Worm (Caenorhabditis elegans) whole organism, late embryonic: ENCODE results near the gene sri-30.

Experiments used
- ceh-34 ChIP-seq: sonication (generic microtip); optimal IDR thresholded peaks from 2 replicates; lab custom pipeline; 2016; ENCODE audit warnings: mild to moderate bottlenecking, missing genetic modification characterization, missing compliant biosample characterization
- nfya-1 ChIP-seq: sonication (generic microtip); optimal IDR thresholded peaks from 2 replicates; lab custom pipeline; 2017; ENCODE audit warnings: missing genetic modification characterization, mild to moderate bottlenecking, missing compliant biosample characterization, antibody characterized with exemption, moderate library complexity
- sox-2 ChIP-seq: fragments of 200-800 bp; sonication (Bioruptor generic); IDR thresholded peaks from 2 replicates; pipeline ENCODE4 v1.3.6; 2022; ENCODE audit warnings: missing genetic modification reagents, missing genetic modification characterization, missing compliant biosample characterization
- unc-3 ChIP-seq, 2 experiments: fragments of 200-800 bp in 1 of 2; sonication (Bioruptor generic) in 1 of 2; sonication (generic microtip) in 1 of 2; conservative IDR thresholded peaks in 1 of 2; optimal IDR thresholded peaks in 1 of 2; 2 replicates each; pipeline versions ENCODE4 v1.3.6 to Lab custom; 2016 to 2022; ENCODE audit warnings: missing compliant biosample characterization in 2 of 2, missing genetic modification characterization in 2 of 2, missing genetic modification reagents in 1 of 2

DNA sequence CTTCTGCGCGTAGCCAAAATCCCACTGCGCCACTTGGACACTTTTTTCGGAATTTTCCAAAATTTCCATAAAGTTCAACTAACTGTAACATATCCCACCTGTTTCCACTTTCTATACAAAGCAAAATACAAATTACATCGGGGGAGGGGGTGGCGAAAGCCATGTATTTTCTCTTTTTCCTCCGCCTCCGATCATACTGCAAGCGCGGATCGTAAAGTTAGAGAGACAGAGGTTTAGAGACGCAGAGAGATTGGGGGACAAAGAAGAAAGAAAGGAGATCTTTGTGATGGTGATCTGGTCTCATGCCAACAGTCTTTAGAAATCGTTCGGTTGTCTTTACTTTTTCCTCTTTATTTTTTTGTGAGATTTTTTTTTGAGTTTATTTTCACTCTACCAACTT is 17.7 kb upstream of the sri-30 start:
- no peak for TF ChIP-seq ceh-34 (tag; lab: Kevin White, UChicago)
- no peak for TF ChIP-seq sox-2 (GFP tag; lab: Robert Waterston, UW)
- TF ChIP-seq unc-3 (GFP tag; conservative IDR thresholded peaks at IDR 0.05; lab: Robert Waterston, UW), result no peak
- TF ChIP-seq unc-3 (tag; optimal IDR thresholded peaks at IDR 0.05; lab: Kevin White, UChicago), result no peak
- TF ChIP-seq nfya-1 (tag; lab: Kevin White, UChicago), result no peak
